Worm (Caenorhabditis elegans): ENCODE measurements around the gene F14H8.8.

- TF ChIP-seq nfya-2 (GFP tag; IDR thresholded peaks at IDR 0.05) (no peak), F57A8.1 (GFP tag; optimal IDR thresholded peaks at IDR 0.05) (no peak), snpc-4 (GFP tag; optimal IDR thresholded peaks at IDR 0.05) (no peak), snpc-4 (tag; optimal IDR thresholded peaks at IDR 0.05) (no peak), ama-1 (optimal IDR thresholded peaks at IDR 0.05) (no peak), ama-1 (GFP tag; optimal IDR thresholded peaks at IDR 0.05) (no peak), nfya-1 (tag; optimal IDR thresholded peaks at IDR 0.05; ENCODE audit: borderline replicate concordance, insufficient read depth) (no peak)
These were observed 29.7 kb upstream of the F14H8.8 start, which contains the start of gene T01C3.11 for ce11 chrV:14999485-15000023.
